Fruit fly (Drosophila melanogaster) whole organism, prepupa: Measurements from ENCODE around the gene RhoU.

Experiments used
- Blimp-1 ChIP-seq: fragments of 200-800 bp; sonication (Bioruptor generic); optimal IDR thresholded peaks from 3 replicates; lab custom pipeline; 2017; ENCODE audit warnings: missing biosample characterization, missing genetic modification characterization, mild to moderate bottlenecking, moderate library complexity, missing genetic modification reagents
- CG10669 ChIP-seq: fragments of 200-800 bp; sonication (Bioruptor generic); optimal IDR thresholded peaks from 3 replicates; lab custom pipeline; 2018; ENCODE audit warnings: missing biosample characterization, mild to moderate bottlenecking, missing genetic modification characterization, moderate library complexity
- CG11294 ChIP-seq: fragments of 200-800 bp; sonication (Bioruptor generic); IDR thresholded peaks from 2 replicates; pipeline ENCODE4 v1.3.6; 2022; ENCODE audit warnings: missing biosample characterization, missing genetic modification characterization
- CG15336 ChIP-seq: fragments of 200-800 bp; sonication (Bioruptor generic); IDR thresholded peaks from 2 replicates; pipeline ENCODE4 v1.3.6; 2022; ENCODE audit warnings: missing biosample characterization, missing genetic modification characterization
- CG16779 ChIP-seq: fragments of 200-800 bp; sonication (Bioruptor generic); optimal IDR thresholded peaks from 3 replicates; lab custom pipeline; 2017; ENCODE audit warnings: missing biosample characterization, mild to moderate bottlenecking, missing genetic modification characterization
- CG3032 ChIP-seq: fragments of 200-800 bp; optimal IDR thresholded peaks from 2 replicates; lab custom pipeline; 2019; ENCODE audit warnings: missing biosample characterization, mild to moderate bottlenecking, missing genetic modification characterization, moderate library complexity
- CG31627 ChIP-seq: fragments of 200-800 bp; sonication (Bioruptor generic); optimal IDR thresholded peaks from 3 replicates; lab custom pipeline; 2016; ENCODE audit warnings: missing biosample characterization, missing genetic modification characterization
- CG32006 ChIP-seq: fragments of 200-800 bp; sonication (Bioruptor generic); optimal IDR thresholded peaks from 3 replicates; lab custom pipeline; 2017; ENCODE audit warnings: missing biosample characterization, mild to moderate bottlenecking, missing genetic modification characterization
- CG34406 ChIP-seq: fragments of 200-800 bp; sonication (Bioruptor generic); optimal IDR thresholded peaks from 3 replicates; lab custom pipeline; 2016; ENCODE audit warnings: missing biosample characterization, missing genetic modification characterization
- CG3919 ChIP-seq: fragments of 200-800 bp; sonication (Bioruptor generic); optimal IDR thresholded peaks from 3 replicates; lab custom pipeline; 2016; ENCODE audit warnings: missing biosample characterization, missing genetic modification characterization
- CG4318 ChIP-seq: fragments of 200-800 bp; sonication (Bioruptor generic); optimal IDR thresholded peaks from 3 replicates; lab custom pipeline; 2017; ENCODE audit warnings: missing biosample characterization, mild to moderate bottlenecking, missing genetic modification characterization
- CG6163 ChIP-seq: fragments of 200-800 bp; sonication (Bioruptor generic); IDR thresholded peaks from 3 replicates; pipeline ENCODE4 v1.3.6; 2022; ENCODE audit warnings: missing biosample characterization, missing genetic modification characterization
- CG6276 ChIP-seq: fragments of 200-800 bp; sonication (Bioruptor generic); optimal IDR thresholded peaks from 2 replicates; lab custom pipeline; 2017; ENCODE audit warnings: missing biosample characterization, mild to moderate bottlenecking, missing genetic modification characterization
- CG6792 ChIP-seq: fragments of 200-800 bp; sonication (Bioruptor generic); optimal IDR thresholded peaks from 3 replicates; lab custom pipeline; 2016; ENCODE audit warnings: missing biosample characterization, missing genetic modification characterization
- CG6808 ChIP-seq: fragments of 200-800 bp; sonication (Bioruptor generic); optimal IDR thresholded peaks from 3 replicates; lab custom pipeline; 2017; ENCODE audit warnings: missing biosample characterization, missing genetic modification characterization, mild to moderate bottlenecking, moderate library complexity, missing genetic modification reagents
- CG6854 ChIP-seq: fragments of 200-800 bp; sonication (Bioruptor generic); optimal IDR thresholded peaks from 2 replicates; lab custom pipeline; 2017; ENCODE audit warnings: missing biosample characterization, mild to moderate bottlenecking, missing genetic modification characterization
- CG7368 ChIP-seq: fragments of 200-800 bp; sonication (Bioruptor generic); optimal IDR thresholded peaks from 3 replicates; lab custom pipeline; 2016; ENCODE audit warnings: missing biosample characterization, missing genetic modification characterization
- CG8119 ChIP-seq: fragments of 200-800 bp; sonication (Bioruptor generic); IDR thresholded peaks from 3 replicates; pipeline ENCODE4 v1.3.6; 2022; ENCODE audit warnings: missing biosample characterization, missing genetic modification characterization
- CG8319 ChIP-seq: fragments of 200-800 bp; sonication (Bioruptor generic); optimal IDR thresholded peaks from 3 replicates; lab custom pipeline; 2016; ENCODE audit warnings: missing biosample characterization, missing genetic modification characterization
- CG9139 ChIP-seq: fragments of 200-800 bp; sonication (Bioruptor generic); optimal IDR thresholded peaks from 3 replicates; lab custom pipeline; 2017; ENCODE audit warnings: missing biosample characterization, mild to moderate bottlenecking, missing genetic modification characterization
- Eip75B ChIP-seq: fragments of 200-800 bp; sonication (Bioruptor generic); optimal IDR thresholded peaks from 3 replicates; lab custom pipeline; 2016; ENCODE audit warnings: missing biosample characterization, missing genetic modification characterization
- Eip93F ChIP-seq: fragments of 200-800 bp; sonication (Bioruptor generic); optimal IDR thresholded peaks from 2 replicates; lab custom pipeline; 2016; ENCODE audit warnings: missing biosample characterization, mild to moderate bottlenecking, missing genetic modification characterization
- Ets21C ChIP-seq: fragments of 200-800 bp; sonication (Bioruptor generic); optimal IDR thresholded peaks from 3 replicates; lab custom pipeline; 2016; ENCODE audit warnings: missing biosample characterization, missing genetic modification characterization
- Ets96B ChIP-seq: fragments of 200-800 bp; optimal IDR thresholded peaks from 2 replicates; lab custom pipeline; 2019; ENCODE audit warnings: missing biosample characterization, mild to moderate bottlenecking, missing genetic modification characterization, moderate library complexity
- Gug ChIP-seq: fragments of 200-800 bp; sonication (Bioruptor generic); IDR thresholded peaks from 2 replicates; pipeline ENCODE4 v1.3.6; 2022; ENCODE audit warnings: missing biosample characterization, missing genetic modification characterization
- Hr38 ChIP-seq: sonication (Bioruptor generic); optimal IDR thresholded peaks from 2 replicates; lab custom pipeline; 2016; ENCODE audit warnings: missing biosample characterization, missing genetic modification characterization
- Hr4 ChIP-seq: fragments of 200-800 bp; sonication (Bioruptor generic); optimal IDR thresholded peaks from 3 replicates; lab custom pipeline; 2016; ENCODE audit warnings: missing biosample characterization, missing genetic modification characterization
- Met ChIP-seq: fragments of 200-800 bp; sonication (Bioruptor generic); optimal IDR thresholded peaks from 3 replicates; lab custom pipeline; 2016; ENCODE audit warnings: missing biosample characterization, missing genetic modification characterization
- OdsH ChIP-seq: fragments of 200-800 bp; sonication (Bioruptor generic); optimal IDR thresholded peaks from 3 replicates; lab custom pipeline; 2016; ENCODE audit warnings: missing biosample characterization, missing genetic modification characterization
- Sox15 ChIP-seq: fragments of 200-800 bp; sonication (Bioruptor generic); optimal IDR thresholded peaks from 3 replicates; lab custom pipeline; 2016; ENCODE audit warnings: missing biosample characterization, missing genetic modification characterization
- achi ChIP-seq: fragments of 200-800 bp; sonication (Bioruptor generic); optimal IDR thresholded peaks from 3 replicates; lab custom pipeline; 2016; ENCODE audit warnings: missing biosample characterization, missing genetic modification characterization
- cyc ChIP-seq: fragments of 200-800 bp; sonication (Bioruptor generic); optimal IDR thresholded peaks from 3 replicates; lab custom pipeline; 2016; ENCODE audit warnings: missing biosample characterization, missing genetic modification characterization
- dsx ChIP-seq: fragments of 200-800 bp; optimal IDR thresholded peaks from 3 replicates; lab custom pipeline; 2019; ENCODE audit warnings: missing biosample characterization, mild to moderate bottlenecking, missing genetic modification characterization, moderate library complexity; ENCODE audit not compliant: poor library complexity, severe bottlenecking
- eg ChIP-seq: fragments of 200-800 bp; sonication (Bioruptor generic); IDR thresholded peaks from 3 replicates; pipeline ENCODE4 v1.3.6; 2022; ENCODE audit warnings: missing biosample characterization, missing genetic modification characterization
- esn ChIP-seq: fragments of 200-800 bp; sonication (Bioruptor generic); optimal IDR thresholded peaks from 2 replicates; lab custom pipeline; 2016; ENCODE audit warnings: missing biosample characterization, mild to moderate bottlenecking, missing genetic modification characterization, moderate library complexity
- fd85E ChIP-seq: fragments of 200-800 bp; sonication (Bioruptor generic); optimal IDR thresholded peaks from 3 replicates; lab custom pipeline; 2016; ENCODE audit warnings: missing biosample characterization, missing genetic modification characterization
- fkh ChIP-seq: fragments of 200-800 bp; sonication (Bioruptor generic); optimal IDR thresholded peaks from 3 replicates; lab custom pipeline; 2017; ENCODE audit warnings: missing biosample characterization, mild to moderate bottlenecking, missing genetic modification characterization, moderate library complexity
- lz ChIP-seq: fragments of 200-800 bp; sonication (Bioruptor generic); optimal IDR thresholded peaks from 3 replicates; lab custom pipeline; 2016; ENCODE audit warnings: missing biosample characterization, missing genetic modification characterization
- net ChIP-seq: fragments of 200-800 bp; sonication (Bioruptor generic); optimal IDR thresholded peaks from 3 replicates; lab custom pipeline; 2016; ENCODE audit warnings: missing biosample characterization, missing genetic modification characterization
- pdm3 ChIP-seq: fragments of 200-800 bp; sonication (Bioruptor generic); optimal IDR thresholded peaks from 3 replicates; lab custom pipeline; 2016; ENCODE audit warnings: missing biosample characterization, missing genetic modification characterization
- salr ChIP-seq, 2 experiments: fragments of 200-800 bp; sonication (Bioruptor generic); optimal IDR thresholded peaks; 3 replicates each; lab custom pipeline; 2016 to 2018; ENCODE audit warnings: missing biosample characterization in 2 of 2, missing genetic modification characterization in 2 of 2, mild to moderate bottlenecking in 1 of 2
- spab ChIP-seq: fragments of 200-800 bp; sonication (Bioruptor generic); optimal IDR thresholded peaks from 2 replicates; lab custom pipeline; 2017; ENCODE audit warnings: missing biosample characterization, mild to moderate bottlenecking, missing genetic modification characterization, missing genetic modification reagents
- ss ChIP-seq, 2 experiments: fragments of 200-800 bp; sonication (Bioruptor generic); optimal IDR thresholded peaks; 2 replicates in 1 of 2; 3 replicates in 1 of 2; lab custom pipeline; 2017 to 2018; ENCODE audit warnings: mild to moderate bottlenecking in 2 of 2, missing biosample characterization in 2 of 2, missing genetic modification characterization in 2 of 2, moderate library complexity in 1 of 2
- svp ChIP-seq: fragments of 200-800 bp; sonication (Bioruptor generic); peaks from one replicate; lab custom pipeline; 2016; ENCODE audit warnings: missing biosample characterization, missing genetic modification characterization
- topi ChIP-seq: fragments of 200-800 bp; sonication (Bioruptor generic); optimal IDR thresholded peaks from 3 replicates; lab custom pipeline; 2016; ENCODE audit warnings: missing biosample characterization, missing genetic modification characterization
- vri ChIP-seq: fragments of 200-800 bp; sonication (Bioruptor generic); optimal IDR thresholded peaks from 3 replicates; lab custom pipeline; 2016; ENCODE audit warnings: missing biosample characterization, mild to moderate bottlenecking, missing genetic modification characterization

RhoU gene

dm6 chrX:10113910-10114790 lies 27.8 kb downstream of the RhoU start (continued):
- TF ChIP-seq Gug (GFP tag; lab: Robert Waterston, UW) (peak; percentile 19; the same call in 1 of the 2 replicates), CG16779 (tag; lab: Kevin White, UChicago) (peak; percentile 55), CG4318 (peak; percentile 74), Eip93F (GFP tag; lab: Kevin White, UChicago) (peak; percentile 69), CG3032 (peak; percentile 49), CG6276 (peak; percentile 68), topi (GFP tag; lab: Kevin White, UChicago) (peak; percentile 89), vri (GFP tag; lab: Kevin White, UChicago) (peak; percentile 70), CG7368 (GFP tag; lab: Kevin White, UChicago) (peak; percentile 57), Met (GFP tag; lab: Kevin White, UChicago) (peak; percentile 91)

dm6 chrX:10115582-10116207 lies 29.4 kb downstream of the RhoU start:
- TF ChIP-seq CG8319 (GFP tag; lab: Kevin White, UChicago) (no peak), CG3919 (no peak), CG34406 (GFP tag; lab: Kevin White, UChicago) (no peak), CG10669 (GFP tag; lab: Kevin White, UChicago) (peak; percentile 38), OdsH (GFP tag; lab: Kevin White, UChicago) (no peak), esn (GFP tag; lab: Kevin White, UChicago) (no peak), CG32006 (GFP tag; lab: Kevin White, UChicago) (no peak), CG31627 (GFP tag; lab: Kevin White, UChicago) (no peak), CG6276 (no peak), pdm3 (GFP tag; lab: Kevin White, UChicago) (no peak), CG7368 (GFP tag; lab: Kevin White, UChicago) (no peak), topi (GFP tag; lab: Kevin White, UChicago) (no peak), CG6163 (GFP tag; lab: Robert Waterston, UW) (peak; percentile 52; the same call in 1 of the 3 replicates), CG15336 (GFP tag; lab: Robert Waterston, UW) (no peak), svp (no peak), Met (GFP tag; lab: Kevin White, UChicago) (no peak), dsx (no peak), CG6854 (GFP tag; lab: Kevin White, UChicago) (no peak), fkh (GFP tag; lab: Kevin White, UChicago) (peak; percentile 63), eg (GFP tag; lab: Robert Waterston, UW) (no peak), Ets21C (GFP tag; lab: Kevin White, UChicago) (no peak), cyc (GFP tag; lab: Kevin White, UChicago) (no peak), Hr4 (no peak), salr (GFP tag; optimal IDR thresholded peaks at IDR 0.05; lab: Kevin White, UChicago) (no peak), net (no peak), ss (GFP tag; optimal IDR thresholded peaks at IDR 0.05; lab: Kevin White, UChicago) (peak; percentile 36 to 54), lz (GFP tag; lab: Kevin White, UChicago) (no peak), CG6792 (GFP tag; lab: Kevin White, UChicago) (no peak), Eip93F (GFP tag; lab: Kevin White, UChicago) (no peak), Sox15 (GFP tag; lab: Kevin White, UChicago) (no peak), spab (GFP tag; lab: Kevin White, UChicago) (peak; percentile 29), Ets96B (tag; lab: Kevin White, UChicago) (no peak), CG6808 (GFP tag; lab: Kevin White, UChicago) (peak; percentile 50), Gug (GFP tag; lab: Robert Waterston, UW) (no peak), CG8119 (GFP tag; lab: Robert Waterston, UW) (no peak), Blimp-1 (GFP tag; lab: Kevin White, UChicago) (no peak), CG11294 (no peak), fd85E (GFP tag; lab: Kevin White, UChicago) (no peak), CG16779 (tag; lab: Kevin White, UChicago) (no peak), CG9139 (GFP tag; lab: Kevin White, UChicago) (peak; percentile 19), achi (GFP tag; lab: Kevin White, UChicago) (no peak), Hr38 (GFP tag; lab: Kevin White, UChicago) (no peak), Eip75B (GFP tag; lab: Kevin White, UChicago) (no peak)
